Worm (Caenorhabditis elegans) whole organism, late embryonic: Measurements from ENCODE around the gene Y105C5A.1270.

Experiments
- ceh-45 ChIP-seq: fragments of 200-800 bp; sonication (Bioruptor generic); IDR thresholded peaks from 2 replicates; pipeline ENCODE4 v1.3.6; 2022; ENCODE audit warnings: missing genetic modification reagents, missing genetic modification characterization, missing compliant biosample characterization
- dmd-4 ChIP-seq: sonication (generic microtip); optimal IDR thresholded peaks from 2 replicates; lab custom pipeline; 2016; ENCODE audit warnings: borderline replicate concordance, missing genetic modification characterization, missing compliant biosample characterization
- eyg-1 ChIP-seq: sonication (generic microtip); optimal IDR thresholded peaks from 2 replicates; lab custom pipeline; 2016; ENCODE audit warnings: missing genotype, missing genetic modification characterization, missing compliant biosample characterization
- fkh-10 ChIP-seq: fragments of 150-350 bp; optimal IDR thresholded peaks from 2 replicates; lab custom pipeline; 2014; ENCODE audit warnings: missing biosample characterization, missing genetic modification reagents, missing genetic modification characterization
- hlh-6 ChIP-seq: sonication (generic microtip); optimal IDR thresholded peaks from 2 replicates; lab custom pipeline; 2016; ENCODE audit warnings: missing genotype, missing genetic modification characterization, missing compliant biosample characterization
- mec-3 ChIP-seq: sonication (generic microtip); optimal IDR thresholded peaks from 2 replicates; lab custom pipeline; 2016; ENCODE audit warnings: borderline replicate concordance, missing genetic modification characterization, missing compliant biosample characterization
- sdc-2 ChIP-seq: sonication (generic microtip); optimal IDR thresholded peaks from 2 replicates; lab custom pipeline; 2016; ENCODE audit warnings: missing genotype, missing genetic modification characterization, missing compliant biosample characterization

ce11 chrIV:15814044-15814443 lies 32.4 kb downstream of the Y105C5A.1270 start:
- no peak for TF ChIP-seq fkh-10 (GFP tag; lab: Kevin White, UChicago)
- no peak for TF ChIP-seq ceh-45 (GFP tag; lab: Robert Waterston, UW)
- TF ChIP-seq sdc-2 (tag; lab: Kevin White, UChicago): no peak
- TF ChIP-seq eyg-1 (tag; lab: Kevin White, UChicago): no peak
- TF ChIP-seq dmd-4 (tag; lab: Kevin White, UChicago): no peak
- no peak for TF ChIP-seq mec-3
- no peak for TF ChIP-seq hlh-6 (tag; lab: Kevin White, UChicago)
